Worm (Caenorhabditis elegans): ENCODE results near the gene T05C7.8.
"Not testable (repeated sequence)": the region's sequence is repeated elsewhere in the genome, so short reads cannot be mapped to it uniquely, and the experiment has no call there.

T05C7.8 gene

DNA sequence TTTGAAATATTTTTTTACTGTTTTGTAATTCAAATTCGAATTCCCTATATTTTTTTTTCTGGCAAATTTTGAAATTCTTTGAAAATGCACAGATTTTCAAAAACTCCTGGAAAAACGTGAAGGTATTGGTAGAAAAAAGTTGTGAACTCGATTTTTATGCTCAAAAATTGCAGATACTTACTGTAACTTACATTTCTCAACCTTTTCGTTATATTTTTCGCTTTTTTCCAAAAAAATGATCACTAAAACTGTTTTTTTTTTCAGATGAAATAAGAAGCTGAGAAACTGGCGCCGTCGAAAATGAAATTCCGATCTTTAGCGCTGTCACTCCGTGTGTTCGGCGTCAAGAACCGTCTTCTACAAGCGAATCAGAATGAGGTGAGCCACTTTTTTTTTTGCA lies at the start of gene T05C7.8:
T05C7.8 (plus strand) TSS at position 301 of the 400 bp plus-strand sequence.
- TF ChIP-seq aly-1 (tag; optimal IDR thresholded peaks at IDR 0.05), result no peak
- TF ChIP-seq sea-1 (GFP tag; conservative IDR thresholded peaks at IDR 0.05), result no peak
- no peak for TF ChIP-seq hnd-1 (tag; optimal IDR thresholded peaks at IDR 0.05)
- TF ChIP-seq ets-7 (tag; optimal IDR thresholded peaks at IDR 0.05), result no peak
- no peak for TF ChIP-seq pes-1 (GFP tag; IDR thresholded peaks at IDR 0.05)
- no peak for TF ChIP-seq ama-1 (optimal IDR thresholded peaks at IDR 0.05)
- TF ChIP-seq ceh-13 (GFP tag; optimal IDR thresholded peaks at IDR 0.05), result no peak
- no peak for TF ChIP-seq hmg-4 (GFP tag; optimal IDR thresholded peaks at IDR 0.05)
- no peak for TF ChIP-seq flt-1 (GFP tag; IDR thresholded peaks at IDR 0.05)
- no peak for TF ChIP-seq tbx-37 (GFP tag; conservative IDR thresholded peaks at IDR 0.05)
- no peak for TF ChIP-seq tra-4 (tag; optimal IDR thresholded peaks at IDR 0.05)
- TF ChIP-seq tbx-11 (GFP tag; IDR thresholded peaks at IDR 0.05), result no peak

ce11 chrIV:48780-49179 lies 27.4 kb upstream of the T05C7.8 start, which contains the start of gene frm-5.1:
frm-5.1 (minus strand) TSS chrIV:48880.
- no peak for TF ChIP-seq tbx-11 (GFP tag; IDR thresholded peaks at IDR 0.05)
- no peak for TF ChIP-seq F13C5.2 (tag; optimal IDR thresholded peaks at IDR 0.05)
- TF ChIP-seq flt-1 (GFP tag; IDR thresholded peaks at IDR 0.05), result no peak
- TF ChIP-seq hmg-4 (GFP tag; optimal IDR thresholded peaks at IDR 0.05), result no peak
- no peak for TF ChIP-seq scrt-1 (GFP tag; IDR thresholded peaks at IDR 0.05)
- TF ChIP-seq B0310.2 (tag; optimal IDR thresholded peaks at IDR 0.05), result no peak
- TF ChIP-seq tra-4 (tag; optimal IDR thresholded peaks at IDR 0.05), result no peak
- no peak for TF ChIP-seq tbx-37 (GFP tag; conservative IDR thresholded peaks at IDR 0.05)
- TF ChIP-seq sea-1 (GFP tag; conservative IDR thresholded peaks at IDR 0.05), result no peak
- TF ChIP-seq ceh-36 (tag; optimal IDR thresholded peaks at IDR 0.05), result no peak
- no peak for TF ChIP-seq pes-1 (GFP tag; IDR thresholded peaks at IDR 0.05)
- TF ChIP-seq ceh-13 (GFP tag; optimal IDR thresholded peaks at IDR 0.05), result no peak
- no peak for TF ChIP-seq ets-7 (tag; optimal IDR thresholded peaks at IDR 0.05)
- TF ChIP-seq aly-1 (tag; optimal IDR thresholded peaks at IDR 0.05), result no peak
- no peak for TF ChIP-seq hmbx-1 (tag; optimal IDR thresholded peaks at IDR 0.05)
- no peak for TF ChIP-seq ama-1 (optimal IDR thresholded peaks at IDR 0.05)
- TF ChIP-seq hnd-1 (tag; optimal IDR thresholded peaks at IDR 0.05), result no peak

ce11 chrIV:51219-51618 lies 25.0 kb upstream of the T05C7.8 start:
- TF ChIP-seq hmg-4 (GFP tag; optimal IDR thresholded peaks at IDR 0.05) (peak; percentile 61), ceh-36 (tag; optimal IDR thresholded peaks at IDR 0.05) (no peak)

ce11 chrIV:53539-53938 lies 22.6 kb upstream of the T05C7.8 start, which contains the start of gene T05C7.4:
T05C7.4 (minus strand) TSS chrIV:53639.
- TF ChIP-seq B0310.2 (tag; optimal IDR thresholded peaks at IDR 0.05) (no peak), flt-1 (GFP tag; IDR thresholded peaks at IDR 0.05) (no peak), ets-7 (tag; optimal IDR thresholded peaks at IDR 0.05) (no peak), scrt-1 (GFP tag; IDR thresholded peaks at IDR 0.05) (no peak), ceh-13 (GFP tag; optimal IDR thresholded peaks at IDR 0.05) (no peak), ama-1 (optimal IDR thresholded peaks at IDR 0.05) (no peak), tra-4 (tag; optimal IDR thresholded peaks at IDR 0.05) (no peak), tbx-11 (GFP tag; IDR thresholded peaks at IDR 0.05) (no peak), F13C5.2 (tag; optimal IDR thresholded peaks at IDR 0.05) (no peak), tbx-37 (GFP tag; conservative IDR thresholded peaks at IDR 0.05) (no peak), hmbx-1 (tag; optimal IDR thresholded peaks at IDR 0.05) (no peak), aly-1 (tag; optimal IDR thresholded peaks at IDR 0.05) (no peak), pes-1 (GFP tag; IDR thresholded peaks at IDR 0.05) (no peak), hnd-1 (tag; optimal IDR thresholded peaks at IDR 0.05) (no peak), hmg-4 (GFP tag; optimal IDR thresholded peaks at IDR 0.05) (no peak), sea-1 (GFP tag; conservative IDR thresholded peaks at IDR 0.05) (no peak), ceh-36 (tag; optimal IDR thresholded peaks at IDR 0.05) (no peak)

ce11 chrIV:58818-59217 lies 17.4 kb upstream of the T05C7.8 start, which contains the start of gene T05C7.5:
T05C7.5 (minus strand) TSS chrIV:58918.
- TF ChIP-seq F13C5.2 (tag; optimal IDR thresholded peaks at IDR 0.05), result no peak
- no peak for TF ChIP-seq sea-1 (GFP tag; conservative IDR thresholded peaks at IDR 0.05)
- no peak for TF ChIP-seq ceh-36 (tag; optimal IDR thresholded peaks at IDR 0.05)
- TF ChIP-seq ceh-13 (GFP tag; optimal IDR thresholded peaks at IDR 0.05), result no peak
- TF ChIP-seq tbx-11 (GFP tag; IDR thresholded peaks at IDR 0.05), result no peak
- TF ChIP-seq pes-1 (GFP tag; IDR thresholded peaks at IDR 0.05), result no peak

ce11 chrIV:61448-61847 lies 14.7 kb upstream of the T05C7.8 start, which contains the start of gene T05C7.7:
T05C7.7 (plus strand) TSS chrIV:61748.
- not testable (repeated sequence) for TF ChIP-seq flt-1 (GFP tag; IDR thresholded peaks at IDR 0.05); scrt-1 (GFP tag; IDR thresholded peaks at IDR 0.05); aly-1 (tag; optimal IDR thresholded peaks at IDR 0.05)

ce11 chrIV:71266-71665 lies 4.9 kb upstream of the T05C7.8 start:
- TF ChIP-seq aly-1 (tag; optimal IDR thresholded peaks at IDR 0.05) (no peak), ets-7 (tag; optimal IDR thresholded peaks at IDR 0.05) (no peak)

ce11 chrIV:73175-73574 lies 3.0 kb upstream of the T05C7.8 start:
- TF ChIP-seq ceh-13 (GFP tag; optimal IDR thresholded peaks at IDR 0.05), result no peak
- no peak for TF ChIP-seq ama-1 (optimal IDR thresholded peaks at IDR 0.05)
- no peak for TF ChIP-seq tbx-11 (GFP tag; IDR thresholded peaks at IDR 0.05)

- TF ChIP-seq scrt-1 (GFP tag; IDR thresholded peaks at IDR 0.05), result no peak
- TF ChIP-seq ceh-13 (GFP tag; optimal IDR thresholded peaks at IDR 0.05), result no peak
- no peak for TF ChIP-seq aly-1 (tag; optimal IDR thresholded peaks at IDR 0.05)
- no peak for TF ChIP-seq ama-1 (optimal IDR thresholded peaks at IDR 0.05)
- no peak for TF ChIP-seq ceh-36 (tag; optimal IDR thresholded peaks at IDR 0.05)
- TF ChIP-seq B0310.2 (tag; optimal IDR thresholded peaks at IDR 0.05), result no peak
- TF ChIP-seq tbx-11 (GFP tag; IDR thresholded peaks at IDR 0.05), result no peak
- TF ChIP-seq tbx-37 (GFP tag; conservative IDR thresholded peaks at IDR 0.05), result no peak
- TF ChIP-seq tra-4 (tag; optimal IDR thresholded peaks at IDR 0.05), result no peak
- TF ChIP-seq ets-7 (tag; optimal IDR thresholded peaks at IDR 0.05), result no peak
- no peak for TF ChIP-seq sea-1 (GFP tag; conservative IDR thresholded peaks at IDR 0.05)
- no peak for TF ChIP-seq flt-1 (GFP tag; IDR thresholded peaks at IDR 0.05)
Measured at ce11 chrIV:77421-77820, 1.3 kb downstream of the T05C7.8 start.
